Fruit fly (Drosophila melanogaster): Measurements from ENCODE around the gene CG14194.

CG14194 gene

dm6 chrX:19158519-19159289 lies 34.7 kb upstream of the CG14194 start:
- TF ChIP-seq h (optimal IDR thresholded peaks at IDR 0.05): no peak
- no peak for TF ChIP-seq ttk (optimal IDR thresholded peaks at IDR 0.05)
- TF ChIP-seq insv (optimal IDR thresholded peaks at IDR 0.05): no peak
- no peak for TF ChIP-seq Sin3A (optimal IDR thresholded peaks at IDR 0.05)
- TF ChIP-seq psq (optimal IDR thresholded peaks at IDR 0.05): no peak
- TF ChIP-seq Myc (optimal IDR thresholded peaks at IDR 0.05): no peak

dm6 chrX:19159942-19160341 lies 33.4 kb upstream of the CG14194 start:
- no peak for TF ChIP-seq Myc (optimal IDR thresholded peaks at IDR 0.05)
- TF ChIP-seq h (optimal IDR thresholded peaks at IDR 0.05): no peak
- TF ChIP-seq ttk (optimal IDR thresholded peaks at IDR 0.05): no peak
- no peak for TF ChIP-seq psq (optimal IDR thresholded peaks at IDR 0.05)
- no peak for TF ChIP-seq Sin3A (optimal IDR thresholded peaks at IDR 0.05)
- no peak for TF ChIP-seq insv (optimal IDR thresholded peaks at IDR 0.05)

dm6 chrX:19160635-19161407 lies 32.5 kb upstream of the CG14194 start:
- no peak for TF ChIP-seq h (optimal IDR thresholded peaks at IDR 0.05)
- TF ChIP-seq Sin3A (optimal IDR thresholded peaks at IDR 0.05): no peak
- TF ChIP-seq Myc (optimal IDR thresholded peaks at IDR 0.05): no peak
- no peak for TF ChIP-seq insv (optimal IDR thresholded peaks at IDR 0.05)
- TF ChIP-seq ttk (optimal IDR thresholded peaks at IDR 0.05): no peak
- no peak for TF ChIP-seq psq (optimal IDR thresholded peaks at IDR 0.05)

- TF ChIP-seq ttk (optimal IDR thresholded peaks at IDR 0.05): no peak
- TF ChIP-seq Myc (optimal IDR thresholded peaks at IDR 0.05): no peak
- TF ChIP-seq Sin3A (optimal IDR thresholded peaks at IDR 0.05): no peak
- TF ChIP-seq psq (optimal IDR thresholded peaks at IDR 0.05): no peak
- no peak for TF ChIP-seq h (optimal IDR thresholded peaks at IDR 0.05)
- TF ChIP-seq insv (optimal IDR thresholded peaks at IDR 0.05): no peak
Measured at dm6 chrX:19162249-19162914, 31.0 kb upstream of the CG14194 start.

dm6 chrX:19163446-19163845 lies 29.9 kb upstream of the CG14194 start:
- no peak for TF ChIP-seq Sin3A (optimal IDR thresholded peaks at IDR 0.05)
- no peak for TF ChIP-seq insv (optimal IDR thresholded peaks at IDR 0.05)
- no peak for TF ChIP-seq ttk (optimal IDR thresholded peaks at IDR 0.05)
- TF ChIP-seq Myc (optimal IDR thresholded peaks at IDR 0.05): no peak
- no peak for TF ChIP-seq psq (optimal IDR thresholded peaks at IDR 0.05)
- no peak for TF ChIP-seq h (optimal IDR thresholded peaks at IDR 0.05)

dm6 chrX:19164726-19165125 lies 28.6 kb upstream of the CG14194 start:
- TF ChIP-seq Sin3A (optimal IDR thresholded peaks at IDR 0.05) (no peak), ttk (optimal IDR thresholded peaks at IDR 0.05) (no peak), insv (optimal IDR thresholded peaks at IDR 0.05) (no peak), psq (optimal IDR thresholded peaks at IDR 0.05) (no peak), Myc (optimal IDR thresholded peaks at IDR 0.05) (no peak), h (optimal IDR thresholded peaks at IDR 0.05) (no peak)

dm6 chrX:19165144-19166011 lies 28.0 kb upstream of the CG14194 start:
- TF ChIP-seq Myc (optimal IDR thresholded peaks at IDR 0.05) (no peak), insv (optimal IDR thresholded peaks at IDR 0.05) (no peak), psq (optimal IDR thresholded peaks at IDR 0.05) (no peak), h (optimal IDR thresholded peaks at IDR 0.05) (no peak), ttk (optimal IDR thresholded peaks at IDR 0.05) (no peak), Sin3A (optimal IDR thresholded peaks at IDR 0.05) (no peak)

dm6 chrX:19166152-19166935 lies 27.0 kb upstream of the CG14194 start:
- TF ChIP-seq Sin3A (optimal IDR thresholded peaks at IDR 0.05): no peak
- TF ChIP-seq h (optimal IDR thresholded peaks at IDR 0.05): no peak
- TF ChIP-seq insv (optimal IDR thresholded peaks at IDR 0.05): no peak
- no peak for TF ChIP-seq psq (optimal IDR thresholded peaks at IDR 0.05)
- TF ChIP-seq Myc (optimal IDR thresholded peaks at IDR 0.05): no peak
- TF ChIP-seq ttk (optimal IDR thresholded peaks at IDR 0.05): no peak

dm6 chrX:19167032-19167568 lies 26.3 kb upstream of the CG14194 start, which contains the start of gene RhoGAP18B:
Gene RhoGAP18B, minus strand, starts transcription at chrX:19167082.
- no peak for TF ChIP-seq ttk (optimal IDR thresholded peaks at IDR 0.05)

dm6 chrX:19167586-19168403 lies 25.6 kb upstream of the CG14194 start:
- TF ChIP-seq Myc (optimal IDR thresholded peaks at IDR 0.05): no peak
- TF ChIP-seq psq (optimal IDR thresholded peaks at IDR 0.05): no peak
- TF ChIP-seq insv (optimal IDR thresholded peaks at IDR 0.05): no peak
- TF ChIP-seq Sin3A (optimal IDR thresholded peaks at IDR 0.05): no peak
- no peak for TF ChIP-seq ttk (optimal IDR thresholded peaks at IDR 0.05)
- TF ChIP-seq h (optimal IDR thresholded peaks at IDR 0.05): no peak

Measured in Kc167 (cell line).